Fruit fly (Drosophila melanogaster) whole organism, embryonic: Measurements from ENCODE around the gene SK.

Experiments
- BEAF-32 ChIP-seq: fragments of 200-800 bp; sonication (Bioruptor generic); optimal IDR thresholded peaks from 3 replicates; lab custom pipeline; 2017; ENCODE audit warnings: missing biosample characterization, missing genetic modification characterization, mild to moderate bottlenecking, moderate library complexity, missing genetic modification reagents
- CG10209 ChIP-seq: fragments of 200-800 bp; sonication (Bioruptor generic); optimal IDR thresholded peaks from 3 replicates; lab custom pipeline; 2017; ENCODE audit warnings: missing biosample characterization, mild to moderate bottlenecking, missing genetic modification characterization, missing genetic modification reagents
- CG10543 ChIP-seq: fragments of 200-800 bp; sonication (Bioruptor generic); optimal IDR thresholded peaks from 3 replicates; lab custom pipeline; 2017; ENCODE audit warnings: missing biosample characterization, mild to moderate bottlenecking, missing genetic modification characterization, moderate library complexity
- CG11085 ChIP-seq: fragments of 200-800 bp; sonication (Bioruptor generic); IDR thresholded peaks from 2 replicates; pipeline ENCODE4 v1.3.6; 2022; ENCODE audit warnings: missing biosample characterization, missing genetic modification characterization
- CG13287 ChIP-seq: fragments of 200-800 bp; sonication (Bioruptor generic); IDR thresholded peaks from 2 replicates; pipeline ENCODE4 v1.3.6; 2022; ENCODE audit warnings: missing biosample characterization, missing genetic modification characterization; ENCODE audit not compliant: partially characterized antibody
- CG13424 ChIP-seq: fragments of 200-800 bp; sonication (Bioruptor generic); optimal IDR thresholded peaks from 2 replicates; lab custom pipeline; 2019; ENCODE audit warnings: missing biosample characterization, mild to moderate bottlenecking, missing genetic modification characterization, moderate library complexity
- CG15514 ChIP-seq: fragments of 200-800 bp; sonication (Bioruptor generic); optimal IDR thresholded peaks from 3 replicates; lab custom pipeline; 2017; ENCODE audit warnings: missing biosample characterization, missing genetic modification characterization, mild to moderate bottlenecking, moderate library complexity, missing genetic modification reagents
- CG16863 ChIP-seq: fragments of 200-800 bp; sonication (Bioruptor generic); optimal IDR thresholded peaks from 3 replicates; lab custom pipeline; 2016; ENCODE audit warnings: missing biosample characterization, missing genetic modification characterization
- CG2116 ChIP-seq: fragments of 200-800 bp; sonication (Bioruptor generic); optimal IDR thresholded peaks from 3 replicates; lab custom pipeline; 2018; ENCODE audit warnings: missing biosample characterization, mild to moderate bottlenecking, missing genetic modification characterization
- CG3281 ChIP-seq: fragments of 200-800 bp; sonication (Bioruptor generic); optimal IDR thresholded peaks from 3 replicates; lab custom pipeline; 2017; ENCODE audit warnings: missing biosample characterization, mild to moderate bottlenecking, missing genetic modification characterization
- CG34224 ChIP-seq: fragments of 200-800 bp; sonication (Bioruptor generic); IDR thresholded peaks from 3 replicates; pipeline ENCODE4 v1.3.6; 2022; ENCODE audit warnings: missing biosample characterization, missing genetic modification characterization; ENCODE audit not compliant: partially characterized antibody
- CG3838 ChIP-seq: fragments of 200-800 bp; sonication (Bioruptor generic); optimal IDR thresholded peaks from 3 replicates; lab custom pipeline; 2016; ENCODE audit warnings: missing biosample characterization, missing genetic modification characterization
- CG6175 ChIP-seq: fragments of 200-800 bp; sonication (Bioruptor generic); IDR thresholded peaks from 3 replicates; pipeline ENCODE4 v1.3.6; 2022; ENCODE audit warnings: missing biosample characterization, missing genetic modification characterization
- CG6689 ChIP-seq: fragments of 200-800 bp; sonication (Bioruptor generic); IDR thresholded peaks from 2 replicates; pipeline ENCODE4 v1.3.6; 2022; ENCODE audit warnings: missing biosample characterization, missing genetic modification characterization
- CG6765 ChIP-seq: fragments of 200-800 bp; sonication (Bioruptor generic); optimal IDR thresholded peaks from 3 replicates; lab custom pipeline; 2017; ENCODE audit warnings: missing biosample characterization, mild to moderate bottlenecking, missing genetic modification characterization
- CG7357 ChIP-seq: fragments of 200-800 bp; sonication (Bioruptor generic); IDR thresholded peaks from 3 replicates; pipeline ENCODE4 v1.3.6; 2022; ENCODE audit warnings: missing biosample characterization, missing genetic modification characterization
- CG7786 ChIP-seq: fragments of 200-800 bp; sonication (Bioruptor generic); optimal IDR thresholded peaks from 2 replicates; lab custom pipeline; 2016; ENCODE audit warnings: missing biosample characterization, missing genetic modification characterization
- CG8359 ChIP-seq: fragments of 200-800 bp; sonication (Bioruptor generic); optimal IDR thresholded peaks from 2 replicates; lab custom pipeline; 2017; ENCODE audit warnings: missing biosample characterization, mild to moderate bottlenecking, missing genetic modification characterization, borderline replicate concordance
- CTCF ChIP-seq: fragments of 200-800 bp; sonication (Bioruptor generic); optimal IDR thresholded peaks from 2 replicates; lab custom pipeline; 2017; ENCODE audit warnings: missing biosample characterization, mild to moderate bottlenecking, missing genetic modification characterization, moderate library complexity
- Deaf1 ChIP-seq: fragments of 200-800 bp; optimal IDR thresholded peaks from 3 replicates; lab custom pipeline; 2019; ENCODE audit warnings: missing biosample characterization, mild to moderate bottlenecking, missing genetic modification characterization, moderate library complexity
- Dll ChIP-seq: fragments of 200-800 bp; sonication (Bioruptor generic); IDR thresholded peaks from 4 replicates; pipeline ENCODE4 v1.3.6; 2022; ENCODE audit warnings: missing biosample characterization, missing genetic modification characterization; ENCODE audit not compliant: partially characterized antibody
- Ets65A ChIP-seq: fragments of 200-800 bp; sonication (Bioruptor generic); peaks from one replicate; lab custom pipeline; 2016; ENCODE audit warnings: missing biosample characterization, missing genetic modification characterization
- HHEX ChIP-seq: fragments of 200-800 bp; sonication (Bioruptor generic); optimal IDR thresholded peaks from 3 replicates; lab custom pipeline; 2017; ENCODE audit warnings: missing biosample characterization, mild to moderate bottlenecking, missing genetic modification characterization, missing genetic modification reagents
- HmgD ChIP-seq: fragments of 200-800 bp; sonication (Bioruptor generic); optimal IDR thresholded peaks from 3 replicates; lab custom pipeline; 2016; ENCODE audit warnings: missing biosample characterization, missing genetic modification characterization
- Hsf ChIP-seq: fragments of 200-800 bp; sonication (Bioruptor generic); optimal IDR thresholded peaks from 3 replicates; lab custom pipeline; 2016; ENCODE audit warnings: missing biosample characterization, missing genetic modification characterization
- Kr ChIP-seq: fragments of 200-800 bp; sonication (Bioruptor generic); optimal IDR thresholded peaks from 2 replicates; lab custom pipeline; 2017; ENCODE audit warnings: missing biosample characterization, mild to moderate bottlenecking, missing genetic modification characterization
- Myb ChIP-seq: fragments of 200-800 bp; sonication (Bioruptor generic); optimal IDR thresholded peaks from 2 replicates; lab custom pipeline; 2016; ENCODE audit warnings: missing biosample characterization, missing genetic modification characterization
- Nf-YB ChIP-seq: fragments of 200-800 bp; sonication (Bioruptor generic); optimal IDR thresholded peaks from 3 replicates; lab custom pipeline; 2019; ENCODE audit warnings: missing biosample characterization, mild to moderate bottlenecking, missing genetic modification characterization, moderate library complexity
- Opbp ChIP-seq: fragments of 200-800 bp; sonication (Bioruptor generic); IDR thresholded peaks from 3 replicates; pipeline ENCODE4 v1.3.6; 2022; ENCODE audit warnings: missing biosample characterization, missing genetic modification characterization; ENCODE audit not compliant: partially characterized antibody
- amos ChIP-seq: fragments of 200-800 bp; sonication (Bioruptor generic); IDR thresholded peaks from 2 replicates; pipeline ENCODE4 v1.3.6; 2022; ENCODE audit warnings: missing biosample characterization, missing genetic modification characterization; ENCODE audit not compliant: partially characterized antibody
- ara ChIP-seq: fragments of 200-800 bp; sonication (Bioruptor generic); IDR thresholded peaks from 2 replicates; pipeline ENCODE4 v1.3.6; 2022; ENCODE audit warnings: missing biosample characterization, missing genetic modification characterization
- dati ChIP-seq: fragments of 200-800 bp; sonication (Bioruptor generic); IDR thresholded peaks from 2 replicates; pipeline ENCODE4 v1.3.6; 2022; ENCODE audit warnings: missing biosample characterization, missing genetic modification characterization
- fu2 ChIP-seq: fragments of 200-800 bp; sonication (Bioruptor generic); optimal IDR thresholded peaks from 2 replicates; lab custom pipeline; 2016; ENCODE audit warnings: missing biosample characterization, missing genetic modification characterization
- gfzf ChIP-seq: fragments of 200-800 bp; sonication (Bioruptor generic); optimal IDR thresholded peaks from 2 replicates; lab custom pipeline; 2016; ENCODE audit warnings: missing biosample characterization, mild to moderate bottlenecking, missing genetic modification characterization, moderate library complexity
- gt ChIP-seq: fragments of 200-800 bp; sonication (Bioruptor generic); IDR thresholded peaks from 2 replicates; pipeline ENCODE4 v1.3.6; 2022; ENCODE audit warnings: missing biosample characterization, missing genetic modification characterization
- hb ChIP-seq: fragments of 200-800 bp; sonication (Bioruptor generic); IDR thresholded peaks from 3 replicates; pipeline ENCODE4 v1.3.6; 2022; ENCODE audit warnings: missing biosample characterization, missing genetic modification characterization; ENCODE audit not compliant: partially characterized antibody
- maf-S ChIP-seq: fragments of 200-800 bp; sonication (Bioruptor generic); optimal IDR thresholded peaks from 2 replicates; lab custom pipeline; 2016; ENCODE audit warnings: missing biosample characterization, missing genetic modification characterization
- mam ChIP-seq: fragments of 200-800 bp; sonication (Bioruptor generic); optimal IDR thresholded peaks from 3 replicates; lab custom pipeline; 2016; ENCODE audit warnings: missing biosample characterization, missing genetic modification characterization
- mld ChIP-seq: fragments of 200-800 bp; sonication (Bioruptor generic); IDR thresholded peaks from 3 replicates; pipeline ENCODE4 v1.3.6; 2022; ENCODE audit warnings: missing biosample characterization, missing genetic modification characterization; ENCODE audit not compliant: partially characterized antibody
- nau ChIP-seq: fragments of 200-800 bp; sonication (Bioruptor generic); optimal IDR thresholded peaks from 3 replicates; lab custom pipeline; 2017; ENCODE audit warnings: missing biosample characterization, mild to moderate bottlenecking, missing genetic modification characterization, missing genetic modification reagents
- pzg ChIP-seq: fragments of 200-800 bp; sonication (Bioruptor generic); optimal IDR thresholded peaks from 3 replicates; lab custom pipeline; 2018; ENCODE audit warnings: missing biosample characterization, mild to moderate bottlenecking, missing genetic modification characterization, moderate library complexity
- repo ChIP-seq: fragments of 200-800 bp; sonication (Bioruptor generic); optimal IDR thresholded peaks from 2 replicates; lab custom pipeline; 2016; ENCODE audit warnings: missing biosample characterization, missing genetic modification characterization
- sens ChIP-seq: fragments of 200-800 bp; sonication (Bioruptor generic); peaks from one replicate; lab custom pipeline; 2016; ENCODE audit warnings: missing biosample characterization, missing genetic modification characterization
- sug ChIP-seq: fragments of 200-800 bp; optimal IDR thresholded peaks from 2 replicates; lab custom pipeline; 2019; ENCODE audit warnings: missing biosample characterization, mild to moderate bottlenecking, missing genetic modification characterization, moderate library complexity
- tgo ChIP-seq: fragments of 200-800 bp; sonication (Bioruptor generic); IDR thresholded peaks from 3 replicates; pipeline ENCODE4 v1.3.6; 2022; ENCODE audit warnings: missing biosample characterization, missing genetic modification characterization
- tio ChIP-seq: fragments of 200-800 bp; sonication (Bioruptor generic); optimal IDR thresholded peaks from 2 replicates; lab custom pipeline; 2017; ENCODE audit warnings: missing biosample characterization, missing genetic modification characterization, inconsistent platforms
- tna ChIP-seq: fragments of 200-800 bp; sonication (Bioruptor generic); IDR thresholded peaks from 2 replicates; pipeline ENCODE4 v1.3.6; 2022; ENCODE audit warnings: missing biosample characterization, missing genetic modification characterization; ENCODE audit not compliant: partially characterized antibody
- tx ChIP-seq: fragments of 200-800 bp; sonication (Bioruptor generic); optimal IDR thresholded peaks from 2 replicates; lab custom pipeline; 2016; ENCODE audit warnings: missing biosample characterization, missing genetic modification characterization
- unc-4 ChIP-seq: fragments of 200-800 bp; sonication (Bioruptor generic); IDR thresholded peaks from 2 replicates; pipeline ENCODE4 v1.3.6; 2022; ENCODE audit warnings: missing biosample characterization, missing genetic modification characterization; ENCODE audit not compliant: partially characterized antibody
- vnd ChIP-seq: fragments of 200-800 bp; sonication (Bioruptor generic); IDR thresholded peaks from 3 replicates; pipeline ENCODE4 v1.3.6; 2022; ENCODE audit warnings: missing biosample characterization, missing genetic modification characterization; ENCODE audit not compliant: partially characterized antibody

The SK gene

DNA sequence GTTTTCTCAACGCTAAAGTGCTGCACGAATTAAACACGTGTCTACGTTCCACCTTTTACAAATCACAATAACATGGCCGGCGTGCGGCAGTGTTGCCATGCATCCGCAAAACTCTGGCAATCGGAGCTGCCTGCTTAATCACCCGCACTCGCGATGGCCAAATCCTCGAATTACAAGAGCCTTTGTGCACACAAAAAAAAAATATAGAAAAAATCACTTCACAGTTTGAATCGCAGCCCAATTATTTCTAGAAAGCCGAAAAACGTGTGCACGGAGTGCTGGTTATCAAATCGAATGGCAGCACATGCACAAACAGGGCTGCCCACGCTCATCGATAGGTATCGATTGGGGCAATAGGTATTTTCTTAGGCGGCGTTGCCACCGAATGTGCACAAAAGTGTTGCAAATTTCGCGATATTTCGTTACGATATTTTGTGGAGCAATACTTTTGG, 80.6 kb downstream of the SK start, which contains the start of gene spoon (continued):
- TF ChIP-seq CG15514 (GFP tag; lab: Kevin White, UChicago) = peak; percentile 67
- TF ChIP-seq CG6175 (GFP tag; lab: Robert Waterston, UW) = 0 out of 3 replicates have a peak, but pooled peaks have one; percentile 36
- TF ChIP-seq CG3281 = no peak
- TF ChIP-seq CG6765 (GFP tag; lab: Kevin White, UChicago) = peak; percentile 13
- peak; percentile 42 for TF ChIP-seq fu2
- peak; percentile 89 for TF ChIP-seq Dll (GFP tag; lab: Robert Waterston, UW)
- peak; percentile 86 for TF ChIP-seq pzg
- peak; percentile 91 for TF ChIP-seq vnd
- TF ChIP-seq mam (GFP tag; lab: Kevin White, UChicago) = peak; percentile 67
- peak; percentile 40 for TF ChIP-seq sens (GFP tag; lab: Kevin White, UChicago)
- TF ChIP-seq CG7786 (GFP tag; lab: Kevin White, UChicago) = peak; percentile 6
- peak; percentile 88 for TF ChIP-seq CG34224
- peak; percentile 47; the same call in 1 of the 2 replicates for TF ChIP-seq CG11085 (GFP tag; lab: Robert Waterston, UW)
- peak; percentile 93 for TF ChIP-seq hb
- TF ChIP-seq CG8359 = no peak
- TF ChIP-seq nau (GFP tag; lab: Kevin White, UChicago) = no peak
- no peak for TF ChIP-seq dati (GFP tag; lab: Robert Waterston, UW)
- TF ChIP-seq Nf-YB = no peak
- TF ChIP-seq CG13424 (tag; lab: Kevin White, UChicago) = no peak
- peak; percentile 98 for TF ChIP-seq amos (GFP tag; lab: Robert Waterston, UW)
- no peak for TF ChIP-seq CG6689 (GFP tag; lab: Robert Waterston, UW)
- peak; percentile 62 for TF ChIP-seq Myb
- TF ChIP-seq tio (GFP tag; lab: Kevin White, UChicago) = no peak
- no peak for TF ChIP-seq CG7357 (GFP tag; lab: Robert Waterston, UW)
- TF ChIP-seq Deaf1 (tag; lab: Kevin White, UChicago) = no peak
- TF ChIP-seq CG3838 (GFP tag; lab: Kevin White, UChicago) = no peak
- TF ChIP-seq HmgD = peak; percentile 65
- TF ChIP-seq tx (GFP tag; lab: Kevin White, UChicago) = peak; percentile 25
- peak; percentile 17 for TF ChIP-seq CTCF
- no peak for TF ChIP-seq CG16863 (GFP tag; lab: Kevin White, UChicago)
- no peak for TF ChIP-seq CG10209 (GFP tag; lab: Kevin White, UChicago)
- peak; percentile 31 for TF ChIP-seq CG10543 (GFP tag; lab: Kevin White, UChicago)
- TF ChIP-seq mld (GFP tag; lab: Robert Waterston, UW) = peak; percentile 89
- peak; percentile 3 for TF ChIP-seq HHEX (GFP tag; lab: Kevin White, UChicago)
- peak; percentile 61 for TF ChIP-seq repo
- TF ChIP-seq Hsf = peak; percentile 31
- no peak for TF ChIP-seq Kr
- peak; percentile 94 for TF ChIP-seq Opbp (GFP tag; lab: Robert Waterston, UW)
- peak; percentile 90 for TF ChIP-seq unc-4 (GFP tag; lab: Robert Waterston, UW)
- peak; percentile 86 for TF ChIP-seq tna (GFP tag; lab: Robert Waterston, UW)
- no peak for TF ChIP-seq gt (GFP tag; lab: Robert Waterston, UW)
- 0 out of 3 replicates have a peak, but pooled peaks have one; percentile 23 for TF ChIP-seq tgo (GFP tag; lab: Robert Waterston, UW)
- TF ChIP-seq maf-S (GFP tag; lab: Kevin White, UChicago) = no peak
- TF ChIP-seq ara (GFP tag; lab: Robert Waterston, UW) = no peak
- peak; percentile 91 for TF ChIP-seq CG13287 (GFP tag; lab: Robert Waterston, UW)
- no peak for TF ChIP-seq sug (tag; lab: Kevin White, UChicago)
- peak; percentile 93 for TF ChIP-seq Ets65A (GFP tag; lab: Kevin White, UChicago)
- TF ChIP-seq CG2116 = peak; percentile 90
- peak; percentile 96 for TF ChIP-seq BEAF-32 (GFP tag; lab: Kevin White, UChicago)
- TF ChIP-seq gfzf (GFP tag; lab: Kevin White, UChicago) = peak; percentile 48
